Worm (Caenorhabditis elegans) whole organism, early embryonic: Measurements from ENCODE around the gene gas-1.

Source experiments
- B0310.2 ChIP-seq: sonication (generic microtip); optimal IDR thresholded peaks from 2 replicates; lab custom pipeline; 2016; ENCODE audit warnings: mild to moderate bottlenecking, missing genetic modification characterization, missing compliant biosample characterization
- F13C5.2 ChIP-seq: sonication (generic microtip); optimal IDR thresholded peaks from 2 replicates; lab custom pipeline; 2017; ENCODE audit warnings: mild to moderate bottlenecking, missing genetic modification characterization, inconsistent platforms, missing compliant biosample characterization
- aly-1 ChIP-seq: sonication (generic microtip); optimal IDR thresholded peaks from 2 replicates; lab custom pipeline; 2016; ENCODE audit warnings: missing genetic modification characterization, missing compliant biosample characterization
- ama-1 ChIP-seq: fragments of 150-350 bp; optimal IDR thresholded peaks from 2 replicates; lab custom pipeline; 2014
- ceh-13 ChIP-seq: fragments of 200-800 bp; sonication (Bioruptor generic); optimal IDR thresholded peaks from 2 replicates; lab custom pipeline; 2018; ENCODE audit warnings: mild to moderate bottlenecking, missing genetic modification characterization, missing compliant biosample characterization
- flt-1 ChIP-seq: fragments of 200-800 bp; sonication (Bioruptor generic); IDR thresholded peaks from 2 replicates; pipeline ENCODE4 v1.3.6; 2022; ENCODE audit warnings: missing genetic modification characterization, missing compliant biosample characterization
- sea-1 ChIP-seq: fragments of 200-800 bp; sonication (Bioruptor generic); conservative IDR thresholded peaks from 2 replicates; pipeline ENCODE4 v1.3.6; 2022; ENCODE audit warnings: missing genetic modification characterization, missing compliant biosample characterization
- tra-4 ChIP-seq: sonication (generic microtip); optimal IDR thresholded peaks from 2 replicates; lab custom pipeline; 2017; ENCODE audit warnings: missing genetic modification characterization, missing compliant biosample characterization

DNA sequence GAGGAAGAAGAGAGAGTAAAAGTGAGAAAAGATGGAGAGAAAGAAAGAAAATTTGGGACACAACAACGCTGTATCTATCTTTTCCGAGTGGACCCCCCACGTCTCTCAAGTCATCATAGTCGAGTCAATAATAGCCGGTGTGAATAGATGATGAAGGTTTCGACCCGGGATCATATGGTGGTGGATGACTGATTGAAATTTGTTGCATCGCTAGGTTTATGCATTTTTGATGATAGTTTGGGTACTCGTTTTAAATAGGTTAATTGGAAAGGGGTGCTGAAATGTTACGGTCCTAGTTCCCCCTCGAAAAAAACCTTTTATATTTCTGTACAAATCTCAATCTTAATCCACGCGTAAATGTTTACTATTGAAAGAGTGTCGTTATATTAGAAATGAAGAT is 34.7 kb downstream of the gas-1 start:
- TF ChIP-seq ama-1 (lab: Kevin White, UChicago) (no peak), flt-1 (GFP tag; lab: Robert Waterston, UW) (no peak), tra-4 (tag; lab: Kevin White, UChicago) (no peak), B0310.2 (tag; lab: Kevin White, UChicago) (no peak), F13C5.2 (tag; lab: Kevin White, UChicago) (no peak), sea-1 (no peak), ceh-13 (GFP tag; lab: Kevin White, UChicago) (no peak), aly-1 (tag; lab: Kevin White, UChicago) (no peak)
